Worm (Caenorhabditis elegans) whole organism, L1 larva: Measurements from ENCODE around the gene nas-13.

Source experiments
- C04F5.9 ChIP-seq: sonication (generic microtip); optimal IDR thresholded peaks from 2 replicates; lab custom pipeline; 2016; ENCODE audit warnings: missing genetic modification characterization, missing compliant biosample characterization
- C16A3.4 ChIP-seq: fragments of 150-350 bp; optimal IDR thresholded peaks from 2 replicates; lab custom pipeline; 2014; ENCODE audit warnings: missing biosample characterization, missing genetic modification characterization
- C34B4.2 ChIP-seq: sonication (generic microtip); optimal IDR thresholded peaks from 2 replicates; lab custom pipeline; 2017; ENCODE audit warnings: mild to moderate bottlenecking, missing genetic modification characterization, missing compliant biosample characterization
- F16B12.6 ChIP-seq: fragments of 150-350 bp; optimal IDR thresholded peaks from 2 replicates; lab custom pipeline; 2014; ENCODE audit warnings: missing biosample characterization, missing genetic modification characterization
- Y116A8C.19 ChIP-seq: sonication (generic microtip); optimal IDR thresholded peaks from 2 replicates; lab custom pipeline; 2016; ENCODE audit warnings: missing compliant biosample characterization, missing genetic modification characterization, borderline replicate concordance
- blmp-1 ChIP-seq: fragments of 150-350 bp; optimal IDR thresholded peaks from 2 replicates; lab custom pipeline; 2014; ENCODE audit warnings: missing biosample characterization, missing genetic modification characterization
- ceh-88 ChIP-seq: fragments of 200-800 bp; sonication (Bioruptor generic); IDR thresholded peaks from 2 replicates; pipeline ENCODE4 v1.3.6; 2022; ENCODE audit warnings: missing genetic modification characterization, missing compliant biosample characterization
- dpl-1 ChIP-seq, 3 experiments: fragments of 150-350 bp in 2 of 3; sonication (generic microtip) in 1 of 3; optimal IDR thresholded peaks; 2 replicates each; lab custom pipeline; 2014 to 2017; ENCODE audit warnings: missing biosample characterization in 3 of 3, missing genetic modification characterization in 3 of 3, missing genetic modification reagents in 3 of 3
- egl-13 ChIP-seq: sonication (generic microtip); optimal IDR thresholded peaks from 2 replicates; lab custom pipeline; 2016; ENCODE audit warnings: missing genotype, missing genetic modification reagents, missing genetic modification characterization, missing compliant biosample characterization
- ets-5 ChIP-seq: fragments of 200-800 bp; sonication (Bioruptor generic); IDR thresholded peaks from 2 replicates; pipeline ENCODE4 v1.3.6; 2022; ENCODE audit warnings: missing genetic modification characterization, missing compliant biosample characterization
- fkh-10 ChIP-seq: sonication (generic microtip); optimal IDR thresholded peaks from 2 replicates; lab custom pipeline; 2017; ENCODE audit warnings: missing biosample characterization, missing genetic modification reagents, missing genetic modification characterization
- hlh-17 ChIP-seq: fragments of 200-800 bp; sonication (Bioruptor generic); optimal IDR thresholded peaks from 2 replicates; lab custom pipeline; 2018; ENCODE audit warnings: missing genetic modification characterization, mild to moderate bottlenecking, missing compliant biosample characterization, moderate library complexity, borderline replicate concordance
- lin-14 ChIP-seq: fragments of 200-800 bp; sonication (Bioruptor generic); optimal IDR thresholded peaks from 2 replicates; lab custom pipeline; 2018; ENCODE audit warnings: mild to moderate bottlenecking, missing genetic modification characterization, moderate library complexity, missing compliant biosample characterization
- lin-39 ChIP-seq: fragments of 150-350 bp; optimal IDR thresholded peaks from 2 replicates; lab custom pipeline; 2014; ENCODE audit warnings: missing biosample characterization, missing genetic modification reagents, missing genetic modification characterization
- mdl-1 ChIP-seq, 2 experiments: fragments of 150-350 bp; optimal IDR thresholded peaks; 2 replicates each; lab custom pipeline; 2014 to 2017; ENCODE audit warnings: missing biosample characterization in 2 of 2, missing genetic modification characterization in 2 of 2, inconsistent platforms in 1 of 2
- nhr-11 ChIP-seq: fragments of 150-350 bp; optimal IDR thresholded peaks from 2 replicates; lab custom pipeline; 2014; ENCODE audit warnings: missing biosample characterization, missing genetic modification characterization
- nhr-20 ChIP-seq: sonication (generic microtip); optimal IDR thresholded peaks from 2 replicates; lab custom pipeline; 2016; ENCODE audit warnings: mild to moderate bottlenecking, missing genetic modification characterization, missing compliant biosample characterization
- nhr-237 ChIP-seq: fragments of 150-350 bp; optimal IDR thresholded peaks from 2 replicates; lab custom pipeline; 2014; ENCODE audit warnings: missing biosample characterization, missing genetic modification characterization
- nhr-47 ChIP-seq: sonication (generic microtip); optimal IDR thresholded peaks from 2 replicates; lab custom pipeline; 2016; ENCODE audit warnings: mild to moderate bottlenecking, missing genetic modification characterization, moderate library complexity, missing compliant biosample characterization
- nhr-76 ChIP-seq: sonication (generic microtip); optimal IDR thresholded peaks from 2 replicates; lab custom pipeline; 2017; ENCODE audit warnings: missing biosample characterization, missing genetic modification characterization
- nhr-77 ChIP-seq: fragments of 150-350 bp; optimal IDR thresholded peaks from 2 replicates; lab custom pipeline; 2014; ENCODE audit warnings: missing biosample characterization, missing genetic modification characterization
- nhr-85 ChIP-seq: sonication (generic microtip); peaks from one replicate; lab custom pipeline; 2016; ENCODE audit warnings: missing genetic modification characterization, inconsistent platforms, missing compliant biosample characterization
- pax-3 ChIP-seq: fragments of 200-800 bp; sonication (Bioruptor generic); optimal IDR thresholded peaks from 2 replicates; lab custom pipeline; 2018; ENCODE audit warnings: mild to moderate bottlenecking, missing genetic modification characterization, moderate library complexity, missing compliant biosample characterization
- pqm-1 ChIP-seq: sonication (generic microtip); optimal IDR thresholded peaks from 3 replicates; lab custom pipeline; 2017; ENCODE audit warnings: missing biosample characterization, missing genetic modification characterization
- snpc-4 ChIP-seq: fragments of 150-350 bp; optimal IDR thresholded peaks from 2 replicates; lab custom pipeline; 2014; ENCODE audit warnings: missing biosample characterization, missing genetic modification characterization
- sptf-1 ChIP-seq: fragments of 150-350 bp; optimal IDR thresholded peaks from 2 replicates; lab custom pipeline; 2014; ENCODE audit warnings: missing biosample characterization, missing genetic modification characterization
- sup-37 ChIP-seq: fragments of 200-800 bp; sonication (Bioruptor generic); optimal IDR thresholded peaks from 2 replicates; lab custom pipeline; 2018; ENCODE audit warnings: mild to moderate bottlenecking, missing genetic modification characterization, missing compliant biosample characterization
- tlp-1 ChIP-seq: fragments of 150-350 bp; optimal IDR thresholded peaks from 2 replicates; lab custom pipeline; 2014; ENCODE audit warnings: missing biosample characterization, missing genetic modification characterization
- unc-130 ChIP-seq: fragments of 150-350 bp; optimal IDR thresholded peaks from 2 replicates; lab custom pipeline; 2017; ENCODE audit warnings: missing biosample characterization, missing genetic modification characterization, inconsistent platforms
- unc-30 ChIP-seq: sonication (generic microtip); optimal IDR thresholded peaks from 2 replicates; lab custom pipeline; 2017; ENCODE audit warnings: missing biosample characterization, missing genetic modification characterization
- unc-98 ChIP-seq: fragments of 200-800 bp; sonication (Bioruptor generic); IDR thresholded peaks from 2 replicates; pipeline ENCODE4 v1.3.6; 2022; ENCODE audit warnings: missing genetic modification characterization, missing compliant biosample characterization
- ztf-4 ChIP-seq: fragments of 150-350 bp; optimal IDR thresholded peaks from 2 replicates; lab custom pipeline; 2014; ENCODE audit warnings: missing biosample characterization, missing genetic modification characterization

The nas-13 gene

DNA sequence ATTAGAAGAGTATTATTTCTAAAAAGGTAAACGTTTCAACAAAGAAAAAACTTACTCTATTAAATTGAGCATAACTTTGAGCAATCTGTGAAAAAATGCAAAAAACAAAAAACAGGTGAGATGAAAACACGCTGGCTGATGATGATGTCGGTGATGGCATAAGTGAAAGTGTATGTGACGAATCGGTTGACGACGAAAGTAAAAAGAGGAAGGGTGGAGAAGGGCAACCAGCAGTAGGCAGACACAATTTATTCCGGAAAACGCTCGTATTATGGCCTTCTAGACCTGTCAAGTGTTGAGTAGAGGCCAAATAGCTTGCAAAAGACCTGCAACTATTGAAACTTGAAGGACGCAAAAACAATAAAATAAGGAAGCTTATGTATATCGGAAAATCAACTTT lies at the start of gene nas-13:
TSS of gene nas-13 (minus strand) at position 323 of the 400 bp plus-strand sequence.
- TF ChIP-seq blmp-1 (tag; lab: Kevin White, UChicago) (peak; percentile 86), sup-37 (GFP tag; lab: Kevin White, UChicago) (no peak)

DNA sequence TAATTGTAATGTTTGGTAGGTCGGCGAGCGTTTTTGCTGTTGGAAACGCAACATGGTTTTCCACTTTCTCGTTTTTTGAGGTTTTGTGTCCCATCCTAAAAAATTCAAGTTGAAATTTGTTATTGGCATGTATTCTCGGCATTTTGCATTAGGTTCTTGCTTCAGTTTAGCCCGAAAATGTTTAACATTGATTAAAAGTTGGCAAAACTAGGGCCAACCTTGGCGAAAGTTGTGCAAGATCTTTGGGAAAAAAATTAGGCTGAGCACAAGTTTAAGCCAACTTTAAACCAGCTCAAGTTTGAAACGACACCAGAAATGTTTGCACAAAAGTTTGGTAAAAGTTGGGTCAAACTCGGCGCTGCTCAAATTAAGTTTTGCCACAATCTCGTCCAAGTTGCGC lies 49.3 kb upstream of the nas-13 start, which contains the start of gene exc-1:
TSS of gene exc-1 (minus strand) at position 101 of the 400 bp plus-strand sequence.
- TF ChIP-seq ets-5 (GFP tag; lab: Robert Waterston, UW) (no peak), nhr-77 (tag; lab: Kevin White, UChicago) (no peak), nhr-11 (tag; lab: Kevin White, UChicago) (no peak), ceh-88 (GFP tag; lab: Robert Waterston, UW) (no peak), nhr-85 (tag; lab: Kevin White, UChicago) (no peak), nhr-76 (no peak), F16B12.6 (tag; lab: Kevin White, UChicago) (no peak)

DNA sequence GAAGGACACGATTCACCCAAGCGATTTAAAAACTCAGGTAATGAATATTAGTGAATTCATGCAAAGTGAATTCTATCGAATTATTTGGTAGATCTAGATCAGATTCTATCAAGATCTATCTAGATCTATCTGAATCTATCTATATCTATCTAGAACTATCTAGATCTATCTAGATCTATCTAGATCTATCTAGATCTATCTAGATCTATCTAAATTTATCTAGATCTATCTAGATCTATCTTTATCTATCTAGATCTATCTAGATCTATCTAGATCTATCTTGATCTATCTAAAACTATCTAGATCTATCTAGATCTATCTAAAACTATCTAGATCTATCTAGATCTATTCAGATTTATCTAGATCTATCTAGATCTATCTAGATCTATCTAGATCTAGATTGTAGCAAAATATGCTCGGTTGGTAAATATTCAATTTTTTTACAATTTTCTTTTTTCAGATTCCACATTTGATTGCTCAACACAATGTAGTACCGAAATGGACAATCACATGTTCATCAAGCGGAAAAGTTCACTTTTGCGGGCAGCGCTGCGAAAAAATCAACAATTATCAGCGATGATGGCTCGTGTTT lies 42.0 kb upstream of the nas-13 start:
- TF ChIP-seq ztf-4 (tag; lab: Kevin White, UChicago), result no peak
- TF ChIP-seq nhr-85 (tag; lab: Kevin White, UChicago), result peak; percentile 68

DNA sequence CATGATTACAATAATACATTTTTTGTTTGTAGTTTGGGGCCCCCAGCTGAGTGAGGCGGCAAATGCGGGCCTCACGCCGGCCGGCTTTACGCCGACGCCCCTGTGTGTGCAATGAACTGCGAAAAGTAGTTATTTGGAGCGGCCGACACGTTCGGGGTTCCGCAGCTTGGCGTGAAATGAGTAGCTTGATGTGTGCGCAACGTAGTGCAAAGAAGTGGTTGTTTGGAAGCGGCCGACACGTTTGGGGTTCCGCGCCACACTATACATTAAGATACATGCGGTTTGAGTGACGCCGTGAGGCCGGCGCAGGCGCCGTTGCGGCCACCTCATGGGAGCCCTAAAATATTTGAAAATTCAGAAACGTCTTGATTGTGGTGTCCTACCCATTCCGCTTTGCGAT lies 40.6 kb upstream of the nas-13 start:
- TF ChIP-seq snpc-4 (peak; percentile 24), fkh-10 (no peak)

DNA sequence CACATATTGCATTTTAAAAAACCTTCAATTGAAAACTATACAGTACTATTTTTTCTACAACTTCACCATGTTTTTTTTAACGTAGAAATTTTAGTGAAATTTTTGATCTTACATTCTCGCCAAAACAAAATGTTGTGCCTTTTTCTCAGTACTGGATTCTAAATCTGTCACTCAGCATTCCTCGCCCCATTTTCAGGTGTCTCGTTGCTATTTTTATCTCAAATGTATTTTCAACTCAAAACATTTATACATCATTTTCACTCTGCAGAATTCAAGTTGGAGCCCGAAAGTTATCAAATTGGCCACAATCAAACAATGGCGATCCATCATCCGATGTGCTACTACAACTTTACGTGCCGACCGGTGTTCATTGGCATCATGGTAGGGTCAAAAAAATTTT lies 38.0 kb upstream of the nas-13 start, which contains the start of gene sprr-1:
TSS of gene sprr-1 (plus strand) at position 269 of the 400 bp plus-strand sequence.
- TF ChIP-seq C04F5.9, result no peak
- no peak for TF ChIP-seq hlh-17 (GFP tag; lab: Kevin White, UChicago)
- TF ChIP-seq mdl-1 (tag; optimal IDR thresholded peaks at IDR 0.05; lab: Kevin White, UChicago), result no peak
- TF ChIP-seq C16A3.4 (tag; lab: Kevin White, UChicago), result no peak
- no peak for TF ChIP-seq lin-14 (GFP tag; lab: Kevin White, UChicago)
- TF ChIP-seq unc-30 (tag; lab: Kevin White, UChicago), result no peak
- no peak for TF ChIP-seq nhr-47 (tag; lab: Kevin White, UChicago)
- no peak for TF ChIP-seq C34B4.2 (tag; lab: Kevin White, UChicago)
- no peak for TF ChIP-seq nhr-85 (tag; lab: Kevin White, UChicago)
- no peak for TF ChIP-seq egl-13
- TF ChIP-seq unc-130 (tag; lab: Kevin White, UChicago), result no peak
- no peak for TF ChIP-seq unc-98 (GFP tag; lab: Robert Waterston, UW)
- TF ChIP-seq nhr-20 (tag; lab: Kevin White, UChicago), result no peak
- no peak for TF ChIP-seq nhr-11 (tag; lab: Kevin White, UChicago)
- TF ChIP-seq pax-3, result no peak
- no peak for TF ChIP-seq dpl-1 (GFP tag; optimal IDR thresholded peaks at IDR 0.05; lab: Kevin White, UChicago)
- no peak for TF ChIP-seq lin-39 (tag; lab: Kevin White, UChicago)
- TF ChIP-seq sptf-1 (tag; lab: Kevin White, UChicago), result no peak
- TF ChIP-seq tlp-1 (tag; lab: Kevin White, UChicago), result no peak
- no peak for TF ChIP-seq nhr-237
- TF ChIP-seq, all 84 proteins: peak for 0

DNA sequence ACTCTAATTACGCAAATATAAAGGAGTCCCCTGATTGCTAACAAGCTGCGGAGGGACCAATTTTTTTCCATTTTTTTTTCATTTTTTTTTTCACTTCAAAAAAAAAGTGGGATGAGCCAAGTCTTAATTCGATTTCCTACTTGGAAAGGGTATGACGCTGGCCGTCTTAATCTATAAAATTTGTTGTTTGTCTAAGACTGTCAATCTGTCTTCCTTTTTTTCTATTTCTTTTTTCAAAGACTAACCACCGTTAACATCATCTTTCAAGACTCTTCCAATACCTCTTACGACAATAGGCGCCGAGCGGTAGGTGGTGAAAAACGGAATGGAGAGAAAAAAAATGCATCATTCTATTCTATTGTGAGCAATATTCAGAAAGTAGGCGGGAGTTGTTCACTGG lies 37.0 kb upstream of the nas-13 start:
- TF ChIP-seq pqm-1 (tag; lab: Kevin White, UChicago) (no peak), Y116A8C.19 (tag; lab: Kevin White, UChicago) (no peak)
